Fruit fly (Drosophila melanogaster) whole organism, adult: Measurements from ENCODE around the gene CG4970.

Experiments used
- CG14711 ChIP-seq: fragments of 200-800 bp; sonication (Bioruptor generic); optimal IDR thresholded peaks from 2 replicates; lab custom pipeline; 2018; ENCODE audit warnings: missing biosample characterization, mild to moderate bottlenecking, missing genetic modification characterization, moderate library complexity
- CG33017 ChIP-seq: fragments of 200-800 bp; sonication (Bioruptor generic); optimal IDR thresholded peaks from 2 replicates; lab custom pipeline; 2018; ENCODE audit warnings: missing biosample characterization, mild to moderate bottlenecking, missing genetic modification characterization, moderate library complexity
- Crg-1 ChIP-seq: fragments of 200-800 bp; sonication (Bioruptor generic); optimal IDR thresholded peaks from 2 replicates; lab custom pipeline; 2016; ENCODE audit warnings: missing biosample characterization, missing genetic modification characterization
- Hr96 ChIP-seq: fragments of 200-800 bp; sonication (Bioruptor generic); optimal IDR thresholded peaks from 2 replicates; lab custom pipeline; 2016; ENCODE audit warnings: missing biosample characterization, missing genetic modification characterization
- Mnt ChIP-seq: fragments of 200-800 bp; sonication (Bioruptor generic); optimal IDR thresholded peaks from 2 replicates; lab custom pipeline; 2016; ENCODE audit warnings: missing biosample characterization, mild to moderate bottlenecking, missing genetic modification characterization
- bab1 ChIP-seq: fragments of 200-800 bp; sonication (Bioruptor generic); optimal IDR thresholded peaks from 3 replicates; lab custom pipeline; 2019; ENCODE audit warnings: missing biosample characterization, mild to moderate bottlenecking, missing genetic modification characterization, moderate library complexity
- pad ChIP-seq: fragments of 200-800 bp; sonication (Bioruptor generic); optimal IDR thresholded peaks from 3 replicates; lab custom pipeline; 2017; ENCODE audit warnings: missing biosample characterization, missing genetic modification characterization, mild to moderate bottlenecking, moderate library complexity, missing genetic modification reagents

- TF ChIP-seq pad (no peak), Crg-1 (GFP tag; lab: Kevin White, UChicago) (no peak), CG33017 (tag; lab: Kevin White, UChicago) (no peak), Mnt (GFP tag; lab: Kevin White, UChicago) (no peak), bab1 (no peak), CG14711 (tag; lab: Kevin White, UChicago) (no peak), Hr96 (no peak)
Observed at dm6 chr2L:11504896-11505569, 12.2 kb upstream of the CG4970 start.
